Fruit fly (Drosophila melanogaster) whole organism, embryonic: ENCODE data around the gene CG34282.

Experiments used
- Adf1 ChIP-seq: fragments of 200-800 bp; sonication (Bioruptor generic); IDR thresholded peaks from 2 replicates; pipeline ENCODE4 v1.3.6; 2022; ENCODE audit warnings: missing biosample characterization, missing genetic modification characterization
- Atf3 ChIP-seq: fragments of 200-800 bp; sonication (Bioruptor generic); optimal IDR thresholded peaks from 3 replicates; lab custom pipeline; 2016; ENCODE audit warnings: missing biosample characterization, missing genetic modification characterization
- B-H2 ChIP-seq: fragments of 200-800 bp; sonication (Bioruptor generic); optimal IDR thresholded peaks from 2 replicates; lab custom pipeline; 2018; ENCODE audit warnings: missing biosample characterization, mild to moderate bottlenecking, missing genetic modification characterization
- CG10267 ChIP-seq: fragments of 200-800 bp; sonication (Bioruptor generic); optimal IDR thresholded peaks from 2 replicates; lab custom pipeline; 2018; ENCODE audit warnings: missing biosample characterization, mild to moderate bottlenecking, missing genetic modification characterization, moderate library complexity
- CG10366 ChIP-seq: fragments of 200-800 bp; sonication (Bioruptor generic); IDR thresholded peaks from 2 replicates; pipeline ENCODE4 v1.3.6; 2022; ENCODE audit warnings: missing biosample characterization, missing genetic modification characterization
- CG10431 ChIP-seq: fragments of 200-800 bp; sonication (Bioruptor generic); optimal IDR thresholded peaks from 3 replicates; lab custom pipeline; 2018; ENCODE audit warnings: missing biosample characterization, mild to moderate bottlenecking, missing genetic modification characterization
- CG10654 ChIP-seq: fragments of 200-800 bp; sonication (Bioruptor generic); optimal IDR thresholded peaks from 2 replicates; lab custom pipeline; 2016; ENCODE audit warnings: missing biosample characterization, missing genetic modification characterization
- CG11696 ChIP-seq: fragments of 200-800 bp; sonication (Bioruptor generic); IDR thresholded peaks from 2 replicates; pipeline ENCODE4 v1.3.6; 2022; ENCODE audit warnings: missing biosample characterization, missing genetic modification characterization
- CG11723 ChIP-seq: fragments of 200-800 bp; sonication (Bioruptor generic); optimal IDR thresholded peaks from 2 replicates; lab custom pipeline; 2017; ENCODE audit warnings: missing biosample characterization, mild to moderate bottlenecking, missing genetic modification characterization
- CG13624 ChIP-seq: fragments of 200-800 bp; sonication (Bioruptor generic); optimal IDR thresholded peaks from 2 replicates; lab custom pipeline; 2016; ENCODE audit warnings: missing biosample characterization, missing genetic modification characterization
- CG14710 ChIP-seq: fragments of 200-800 bp; sonication (Bioruptor generic); optimal IDR thresholded peaks from 3 replicates; lab custom pipeline; 2019; ENCODE audit warnings: missing biosample characterization, mild to moderate bottlenecking, missing genetic modification characterization, moderate library complexity
- CG15696 ChIP-seq: fragments of 200-800 bp; sonication (Bioruptor generic); optimal IDR thresholded peaks from 2 replicates; lab custom pipeline; 2019; ENCODE audit warnings: missing biosample characterization, mild to moderate bottlenecking, missing genetic modification characterization, moderate library complexity
- CG1603 ChIP-seq: fragments of 200-800 bp; sonication (Bioruptor generic); optimal IDR thresholded peaks from 2 replicates; lab custom pipeline; 2019; ENCODE audit warnings: missing biosample characterization, mild to moderate bottlenecking, missing genetic modification characterization, moderate library complexity
- CG18476 ChIP-seq: fragments of 200-800 bp; sonication (Bioruptor generic); optimal IDR thresholded peaks from 2 replicates; lab custom pipeline; 2016; ENCODE audit warnings: missing biosample characterization, mild to moderate bottlenecking, missing genetic modification characterization
- CG2678 ChIP-seq: fragments of 200-800 bp; sonication (Bioruptor generic); optimal IDR thresholded peaks from 3 replicates; lab custom pipeline; 2019; ENCODE audit warnings: missing biosample characterization, mild to moderate bottlenecking, missing genetic modification characterization, moderate library complexity
- CG2712 ChIP-seq: fragments of 200-800 bp; optimal IDR thresholded peaks from 3 replicates; lab custom pipeline; 2019; ENCODE audit warnings: missing biosample characterization, mild to moderate bottlenecking, missing genetic modification characterization, moderate library complexity
- CG3726 ChIP-seq: fragments of 200-800 bp; sonication (Bioruptor generic); IDR thresholded peaks from 3 replicates; pipeline ENCODE4, ENCODE4 v1.3.6; 2022; ENCODE audit warnings: missing biosample characterization, missing genetic modification characterization
- CG4424 ChIP-seq: fragments of 200-800 bp; sonication (Bioruptor generic); optimal IDR thresholded peaks from 3 replicates; lab custom pipeline; 2016; ENCODE audit warnings: missing biosample characterization, missing genetic modification characterization
- CG6683 ChIP-seq: fragments of 200-800 bp; sonication (Bioruptor generic); optimal IDR thresholded peaks from 2 replicates; lab custom pipeline; 2017; ENCODE audit warnings: missing biosample characterization, mild to moderate bottlenecking, missing genetic modification characterization, missing genetic modification reagents
- CTCF ChIP-seq: fragments of 200-800 bp; sonication (Bioruptor generic); optimal IDR thresholded peaks from 2 replicates; lab custom pipeline; 2017; ENCODE audit warnings: missing biosample characterization, mild to moderate bottlenecking, missing genetic modification characterization, moderate library complexity
- Dll ChIP-seq: fragments of 200-800 bp; sonication (Bioruptor generic); IDR thresholded peaks from 4 replicates; pipeline ENCODE4 v1.3.6; 2022; ENCODE audit warnings: missing biosample characterization, missing genetic modification characterization; ENCODE audit not compliant: partially characterized antibody
- E2f1 ChIP-seq: fragments of 200-800 bp; sonication (Bioruptor generic); IDR thresholded peaks from 2 replicates; pipeline ENCODE4 v1.3.6; 2022; ENCODE audit warnings: missing biosample characterization, missing genetic modification characterization
- Ets97D ChIP-seq: fragments of 200-800 bp; sonication (Bioruptor generic); optimal IDR thresholded peaks from 3 replicates; lab custom pipeline; 2016; ENCODE audit warnings: missing biosample characterization, missing genetic modification characterization
- Gug ChIP-seq: fragments of 200-800 bp; sonication (Bioruptor generic); IDR thresholded peaks from 4 replicates; pipeline ENCODE4 v1.3.6; 2022; ENCODE audit warnings: missing biosample characterization, missing genetic modification characterization
- HmgZ ChIP-seq: fragments of 200-800 bp; sonication (Bioruptor generic); optimal IDR thresholded peaks from 2 replicates; lab custom pipeline; 2018; ENCODE audit warnings: missing biosample characterization, mild to moderate bottlenecking, missing genetic modification characterization
- Myb ChIP-seq: fragments of 200-800 bp; sonication (Bioruptor generic); optimal IDR thresholded peaks from 2 replicates; lab custom pipeline; 2016; ENCODE audit warnings: missing biosample characterization, missing genetic modification characterization
- NC2β ChIP-seq: fragments of 200-800 bp; sonication (Bioruptor generic); optimal IDR thresholded peaks from 2 replicates; lab custom pipeline; 2016; ENCODE audit warnings: missing biosample characterization, missing genetic modification characterization
- Nf-YC ChIP-seq: fragments of 200-800 bp; optimal IDR thresholded peaks from 3 replicates; lab custom pipeline; 2019; ENCODE audit warnings: missing biosample characterization, mild to moderate bottlenecking, missing genetic modification characterization, moderate library complexity
- Oli ChIP-seq: fragments of 200-800 bp; sonication (Bioruptor generic); optimal IDR thresholded peaks from 2 replicates; lab custom pipeline; 2018; ENCODE audit warnings: missing biosample characterization, mild to moderate bottlenecking, missing genetic modification characterization, moderate library complexity
- Opbp ChIP-seq: fragments of 200-800 bp; sonication (Bioruptor generic); IDR thresholded peaks from 3 replicates; pipeline ENCODE4 v1.3.6; 2022; ENCODE audit warnings: missing biosample characterization, missing genetic modification characterization; ENCODE audit not compliant: partially characterized antibody
- Sry-δ ChIP-seq: fragments of 200-800 bp; sonication (Bioruptor generic); optimal IDR thresholded peaks from 2 replicates; lab custom pipeline; 2016; ENCODE audit warnings: missing biosample characterization, missing genetic modification characterization
- amos ChIP-seq: fragments of 200-800 bp; sonication (Bioruptor generic); IDR thresholded peaks from 2 replicates; pipeline ENCODE4 v1.3.6; 2022; ENCODE audit warnings: missing biosample characterization, missing genetic modification characterization; ENCODE audit not compliant: partially characterized antibody
- ato ChIP-seq: fragments of 200-800 bp; sonication (Bioruptor generic); IDR thresholded peaks from 2 replicates; pipeline ENCODE4 v1.3.6; 2022; ENCODE audit warnings: missing biosample characterization, missing genetic modification characterization; ENCODE audit not compliant: partially characterized antibody
- az2 ChIP-seq: fragments of 200-800 bp; sonication (Bioruptor generic); optimal IDR thresholded peaks from 3 replicates; lab custom pipeline; 2016; ENCODE audit warnings: missing biosample characterization, missing genetic modification characterization
- corto ChIP-seq: fragments of 200-800 bp; sonication (Bioruptor generic); optimal IDR thresholded peaks from 2 replicates; lab custom pipeline; 2016; ENCODE audit warnings: missing biosample characterization, mild to moderate bottlenecking, missing genetic modification characterization, moderate library complexity
- dan ChIP-seq: fragments of 200-800 bp; sonication (Bioruptor generic); IDR thresholded peaks from 2 replicates; pipeline ENCODE4 v1.3.6; 2022; ENCODE audit warnings: missing biosample characterization, missing genetic modification characterization
- danr ChIP-seq: fragments of 200-800 bp; sonication (Bioruptor generic); IDR thresholded peaks from 2 replicates; pipeline ENCODE4 v1.3.6; 2022; ENCODE audit warnings: missing biosample characterization, missing genetic modification characterization
- en ChIP-seq: fragments of 200-800 bp; sonication (Bioruptor generic); optimal IDR thresholded peaks from 2 replicates; lab custom pipeline; 2016; ENCODE audit warnings: missing biosample characterization, missing genetic modification characterization
- eve ChIP-seq, 2 experiments: fragments of >200 bp; optimal IDR thresholded peaks; 2 replicates each; lab custom pipeline; 2017; ENCODE audit warnings: missing biosample characterization in 2 of 2, missing genetic modification characterization in 2 of 2
- grau ChIP-seq: fragments of 200-800 bp; optimal IDR thresholded peaks from 3 replicates; lab custom pipeline; 2019; ENCODE audit warnings: missing biosample characterization, mild to moderate bottlenecking, missing genetic modification characterization, moderate library complexity
- gsb-n ChIP-seq: fragments of 200-800 bp; sonication (Bioruptor generic); optimal IDR thresholded peaks from 3 replicates; lab custom pipeline; 2018; ENCODE audit warnings: missing biosample characterization, mild to moderate bottlenecking, missing genetic modification characterization
- gt ChIP-seq: fragments of 200-800 bp; sonication (Bioruptor generic); IDR thresholded peaks from 2 replicates; pipeline ENCODE4 v1.3.6; 2022; ENCODE audit warnings: missing biosample characterization, missing genetic modification characterization
- ken ChIP-seq: fragments of 200-800 bp; sonication (Bioruptor generic); IDR thresholded peaks from 3 replicates; pipeline ENCODE4 v1.3.6; 2022; ENCODE audit warnings: missing biosample characterization, missing genetic modification characterization
- pnt ChIP-seq: fragments of 200-800 bp; sonication (Bioruptor generic); optimal IDR thresholded peaks from 3 replicates; lab custom pipeline; 2016; ENCODE audit warnings: missing biosample characterization, missing genetic modification characterization
- pzg ChIP-seq: fragments of 200-800 bp; sonication (Bioruptor generic); optimal IDR thresholded peaks from 3 replicates; lab custom pipeline; 2018; ENCODE audit warnings: missing biosample characterization, mild to moderate bottlenecking, missing genetic modification characterization, moderate library complexity
- ro ChIP-seq: fragments of 200-800 bp; sonication (Bioruptor generic); IDR thresholded peaks from 2 replicates; pipeline ENCODE4 v1.3.6; 2022; ENCODE audit warnings: missing biosample characterization, missing genetic modification characterization
- sd ChIP-seq: fragments of 200-800 bp; sonication (Bioruptor generic); optimal IDR thresholded peaks from 3 replicates; lab custom pipeline; 2018; ENCODE audit warnings: missing biosample characterization, mild to moderate bottlenecking, missing genetic modification characterization, moderate library complexity
- shn ChIP-seq: fragments of 200-800 bp; sonication (Bioruptor generic); optimal IDR thresholded peaks from 3 replicates; lab custom pipeline; 2016; ENCODE audit warnings: missing biosample characterization, missing genetic modification characterization
- sima ChIP-seq: fragments of 200-800 bp; sonication (Bioruptor generic); optimal IDR thresholded peaks from 2 replicates; lab custom pipeline; 2016; ENCODE audit warnings: missing biosample characterization, missing genetic modification characterization
- so ChIP-seq: fragments of 200-800 bp; sonication (Bioruptor generic); IDR thresholded peaks from 3 replicates; pipeline ENCODE4 v1.3.6; 2022; ENCODE audit warnings: missing biosample characterization, missing genetic modification characterization
- vfl ChIP-seq: fragments of 200-800 bp; sonication (Bioruptor generic); optimal IDR thresholded peaks from 2 replicates; lab custom pipeline; 2016; ENCODE audit warnings: missing biosample characterization, missing genetic modification characterization

Gene CG34282

DNA sequence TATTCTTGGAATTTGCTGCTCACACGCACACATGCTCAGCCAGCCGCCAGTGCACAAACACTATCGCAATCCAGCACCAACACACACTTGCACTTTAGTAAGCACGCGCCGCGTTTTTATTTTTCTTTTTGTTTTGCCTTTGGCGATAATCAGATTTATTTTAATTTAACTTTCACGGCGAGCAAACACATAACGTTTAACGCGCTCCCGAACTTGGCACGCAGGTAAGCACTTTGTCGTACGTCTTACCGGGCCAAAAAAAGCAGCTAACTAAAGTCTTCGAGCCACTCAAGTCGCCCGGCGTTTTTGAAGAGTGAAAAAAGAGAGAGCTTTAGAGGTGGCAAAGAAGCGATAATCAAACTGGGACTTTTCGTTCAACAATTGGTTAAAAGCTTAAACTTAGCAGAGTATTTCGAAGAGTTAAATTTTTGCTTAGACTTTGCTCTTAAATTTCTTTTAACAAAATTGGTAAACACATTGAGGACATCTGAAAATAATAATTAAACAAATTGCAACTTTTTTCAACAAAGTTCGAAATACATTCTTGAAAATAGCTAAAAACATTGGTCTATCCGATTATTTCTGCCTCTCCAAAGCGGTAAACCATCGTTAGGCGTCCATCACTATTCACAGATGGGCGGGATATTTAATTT, 48.3 kb downstream of the CG34282 start, which contains the start of gene Mekk1 (continued):
- TF ChIP-seq dan (GFP tag; lab: Robert Waterston, UW) (no peak), Sry-δ (GFP tag; lab: Kevin White, UChicago) (peak; percentile 96), corto (no peak), CG10431 (GFP tag; lab: Kevin White, UChicago) (peak; percentile 7), CTCF (GFP tag; lab: Kevin White, UChicago) (peak; percentile 34), sima (GFP tag; lab: Kevin White, UChicago) (no peak), pnt (peak; percentile 9), Dll (GFP tag; lab: Robert Waterston, UW) (peak; percentile 77), HmgZ (tag; lab: Kevin White, UChicago) (peak; percentile 49), CG11696 (GFP tag; lab: Robert Waterston, UW) (no peak), gt (no peak), ken (GFP tag; lab: Robert Waterston, UW) (no peak), E2f1 (GFP tag; lab: Robert Waterston, UW) (no peak), shn (GFP tag; lab: Kevin White, UChicago) (peak; percentile 53), CG10654 (GFP tag; lab: Kevin White, UChicago) (peak; percentile 6), sd (tag; lab: Kevin White, UChicago) (no peak), Opbp (GFP tag; lab: Robert Waterston, UW) (no peak; the same call in 2 of the 3 replicates), CG2678 (tag; lab: Kevin White, UChicago) (peak; percentile 70), Adf1 (GFP tag; lab: Robert Waterston, UW) (no peak), CG4424 (GFP tag; lab: Kevin White, UChicago) (peak; percentile 54), Ets97D (peak; percentile 62), Myb (GFP tag; lab: Kevin White, UChicago) (peak; percentile 45), CG14710 (tag; lab: Kevin White, UChicago) (peak; percentile 50), CG2712 (tag; lab: Kevin White, UChicago) (peak; percentile 26), so (GFP tag; lab: Robert Waterston, UW) (no peak), CG3726 (GFP tag; lab: Robert Waterston, UW) (no peak), CG1603 (no peak), ro (GFP tag; lab: Robert Waterston, UW) (no peak), amos (peak; percentile 52), CG6683 (no peak), gsb-n (peak; percentile 29), az2 (GFP tag; lab: Kevin White, UChicago) (peak; percentile 43), CG10267 (tag; lab: Kevin White, UChicago) (peak; percentile 45), B-H2 (GFP tag; lab: Kevin White, UChicago) (peak; percentile 42), danr (GFP tag; lab: Robert Waterston, UW) (no peak), eve (GFP tag; optimal IDR thresholded peaks at IDR 0.05; lab: Kevin White, UChicago) (no peak), CG11723 (GFP tag; lab: Kevin White, UChicago) (no peak), pzg (peak; percentile 67), CG15696 (no peak), CG18476 (GFP tag; lab: Kevin White, UChicago) (peak; percentile 35), CG10366 (no peak), CG13624 (GFP tag; lab: Kevin White, UChicago) (peak; percentile 59), ato (GFP tag; lab: Robert Waterston, UW) (no peak), Oli (peak; percentile 4), NC2β (no peak), Gug (no peak; the same call in 3 of the 4 replicates), grau (tag; lab: Kevin White, UChicago) (peak; percentile 60), en (GFP tag; lab: Kevin White, UChicago) (no peak), Nf-YC (tag; lab: Kevin White, UChicago) (peak; percentile 65), Atf3 (GFP tag; lab: Kevin White, UChicago) (no peak), vfl (GFP tag; lab: Kevin White, UChicago) (peak; percentile 30)
